Fruit fly (Drosophila melanogaster) whole organism, wandering third instar larva: ENCODE results near the gene Cpr72Eb.

ENCODE experiments used
- Abd-B ChIP-seq: fragments of >200 bp; optimal IDR thresholded peaks from 2 replicates; lab custom pipeline; 2017; ENCODE audit warnings: missing biosample characterization, missing genetic modification characterization
- GATAd ChIP-seq: sonication (Bioruptor generic); optimal IDR thresholded peaks from 2 replicates; lab custom pipeline; 2016; ENCODE audit warnings: missing biosample characterization, missing genetic modification characterization
- dl ChIP-seq, 2 experiments: fragments of 175-275, 200-275 bp in 1 of 2; fragments of 200-275 bp in 1 of 2; sonication (Bioruptor generic); optimal IDR thresholded peaks; lab custom pipeline; 2018; ENCODE audit warnings: mild to moderate bottlenecking in 2 of 2, missing biosample characterization in 2 of 2, missing genetic modification characterization in 2 of 2, moderate library complexity in 2 of 2; ENCODE audit not compliant: partially characterized antibody in 2 of 2, insufficient read depth in 1 of 2
- foxo ChIP-seq, 2 experiments: fragments of 200-800 bp; sonication (Bioruptor generic); optimal IDR thresholded peaks; 2 replicates in 1 of 2; 3 replicates in 1 of 2; lab custom pipeline; 2016 to 2017; ENCODE audit warnings: missing biosample characterization in 2 of 2, missing genetic modification characterization in 2 of 2
- fru ChIP-seq: fragments of 200-800 bp; sonication (Bioruptor generic); optimal IDR thresholded peaks from 3 replicates; lab custom pipeline; 2016; ENCODE audit warnings: missing biosample characterization, mild to moderate bottlenecking, missing genetic modification characterization
- h ChIP-seq: fragments of 200-800 bp; sonication (Bioruptor generic); optimal IDR thresholded peaks from 3 replicates; lab custom pipeline; 2016; ENCODE audit warnings: missing biosample characterization, mild to moderate bottlenecking, missing genetic modification characterization
- lola ChIP-seq: fragments of >200 bp; optimal IDR thresholded peaks from 2 replicates; lab custom pipeline; 2017; ENCODE audit warnings: missing biosample characterization, missing genetic modification characterization
- psq ChIP-seq: fragments of 200-800 bp; sonication (Bioruptor generic); optimal IDR thresholded peaks from 3 replicates; lab custom pipeline; 2017; ENCODE audit warnings: missing biosample characterization, mild to moderate bottlenecking, missing genetic modification characterization, moderate library complexity
- sage ChIP-seq: fragments of 200-800 bp; sonication (Bioruptor generic); optimal IDR thresholded peaks from 2 replicates; lab custom pipeline; 2016; ENCODE audit warnings: missing biosample characterization, mild to moderate bottlenecking, missing genetic modification characterization
- usp ChIP-seq: fragments of >200 bp; optimal IDR thresholded peaks from 2 replicates; lab custom pipeline; 2017; ENCODE audit warnings: missing biosample characterization, missing genetic modification characterization

DNA sequence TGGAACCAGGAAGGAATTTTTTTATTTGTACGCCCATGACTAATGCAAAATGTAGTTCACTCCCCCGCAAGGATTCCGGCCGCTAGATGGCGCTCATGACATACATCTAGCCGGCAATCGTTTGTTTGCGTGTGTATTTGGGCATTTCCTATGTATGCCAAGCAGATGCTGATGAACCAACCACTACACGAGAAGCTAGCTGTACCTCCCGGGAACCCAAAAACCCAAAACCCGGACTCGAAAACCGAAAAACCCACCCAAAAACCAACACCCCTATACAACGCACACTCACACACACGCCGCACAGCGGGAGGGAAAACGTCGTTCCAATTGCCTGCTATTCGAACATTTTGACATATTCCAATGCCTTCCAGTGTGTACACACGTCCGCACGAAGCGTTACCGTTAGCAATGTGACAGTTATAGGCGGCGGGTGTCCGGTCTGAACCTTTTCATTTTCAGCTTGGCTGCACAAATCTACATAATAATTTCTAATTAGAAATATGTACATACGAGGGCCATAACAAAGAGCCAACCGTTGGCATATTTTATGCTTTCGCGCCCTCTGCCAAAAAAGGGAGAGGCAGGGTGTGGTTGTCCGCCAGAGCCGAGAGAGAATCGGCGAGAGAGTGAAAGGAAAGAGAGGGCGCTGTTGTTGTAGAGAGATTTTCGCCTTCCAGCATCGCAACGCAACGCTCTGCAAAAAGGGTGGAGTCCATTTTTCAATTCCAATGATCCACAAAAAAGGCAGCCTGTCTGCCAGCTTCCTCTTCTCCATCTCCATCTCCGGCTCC is 43.3 kb downstream of the Cpr72Eb start:
- TF ChIP-seq Abd-B (no peak), lola (GFP tag; lab: Kevin White, UChicago) (no peak), psq (GFP tag; lab: Kevin White, UChicago) (no peak), usp (GFP tag; lab: Kevin White, UChicago) (no peak), sage (GFP tag; lab: Kevin White, UChicago) (no peak), fru (peak; percentile 31), dl (GFP tag; optimal IDR thresholded peaks at IDR 0.05; lab: Kevin White, UChicago; ENCODE audit: insufficient read depth in 1 of 2, partially characterized antibody in 2 of 2) (peak; percentile 60), foxo (GFP tag; optimal IDR thresholded peaks at IDR 0.05; lab: Kevin White, UChicago) (no peak), h (GFP tag; lab: Kevin White, UChicago) (no peak), GATAd (GFP tag; lab: Kevin White, UChicago) (no peak)
